Worm (Caenorhabditis elegans): ENCODE data around the gene C31G12.1.

DNA sequence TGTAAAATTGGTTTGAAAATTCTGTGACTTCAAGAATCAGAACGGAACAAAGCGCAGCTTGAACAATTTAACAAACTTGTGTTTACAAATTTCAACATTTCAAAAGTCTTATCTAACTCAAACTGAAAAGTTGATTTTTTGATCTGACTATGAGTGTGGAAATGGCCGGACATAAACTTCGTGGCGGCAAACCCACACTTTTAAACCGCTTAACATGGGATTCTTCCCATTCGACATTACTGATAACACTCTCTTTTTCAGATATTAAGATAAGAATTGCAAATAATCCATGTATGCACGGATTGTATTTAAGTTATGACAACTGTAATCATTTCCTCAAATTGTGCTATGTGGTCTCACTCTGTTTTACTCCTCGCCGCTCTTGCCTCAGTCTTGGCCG lies 11.4 kb downstream of the C31G12.1 start, which contains the start of gene clec-42:
- no peak for TF ChIP-seq nfya-1 (tag; optimal IDR thresholded peaks at IDR 0.05)
- no peak for TF ChIP-seq gmeb-2 (tag; optimal IDR thresholded peaks at IDR 0.05)
- TF ChIP-seq ama-1 (optimal IDR thresholded peaks at IDR 0.05), result no peak
- no peak for TF ChIP-seq hlh-6 (tag; optimal IDR thresholded peaks at IDR 0.05)
- no peak for TF ChIP-seq rnt-1 (tag; optimal IDR thresholded peaks at IDR 0.05)
- TF ChIP-seq unc-86 (tag; optimal IDR thresholded peaks at IDR 0.05), result no peak
- no peak for TF ChIP-seq elt-2 (tag; optimal IDR thresholded peaks at IDR 0.05)
- no peak for TF ChIP-seq F13H6.1 (tag; optimal IDR thresholded peaks at IDR 0.05)
- TF ChIP-seq fkh-10 (GFP tag; optimal IDR thresholded peaks at IDR 0.05), result no peak
- TF ChIP-seq ttx-3 (tag; optimal IDR thresholded peaks at IDR 0.05), result no peak
- no peak for TF ChIP-seq ceh-31 (tag; optimal IDR thresholded peaks at IDR 0.05)
- TF ChIP-seq ahr-1 (tag; optimal IDR thresholded peaks at IDR 0.05), result no peak
